Fruit fly (Drosophila melanogaster) whole organism, embryonic: ENCODE results near the gene Vlet.

Source experiments
- Abd-B ChIP-seq: fragments of 200-800 bp; sonication (Bioruptor generic); optimal IDR thresholded peaks from 2 replicates; lab custom pipeline; 2018; ENCODE audit warnings: missing biosample characterization, mild to moderate bottlenecking, missing genetic modification characterization, moderate library complexity
- B-H1 ChIP-seq: fragments of 200-800 bp; sonication (Bioruptor generic); IDR thresholded peaks from 3 replicates; pipeline ENCODE4 v1.3.6; 2022; ENCODE audit warnings: missing biosample characterization, missing genetic modification characterization
- BEAF-32 ChIP-seq: fragments of 200-800 bp; sonication (Bioruptor generic); optimal IDR thresholded peaks from 3 replicates; lab custom pipeline; 2017; ENCODE audit warnings: missing biosample characterization, missing genetic modification characterization, mild to moderate bottlenecking, moderate library complexity, missing genetic modification reagents
- CG1024 ChIP-seq: fragments of 200-800 bp; sonication (Bioruptor generic); IDR thresholded peaks from 2 replicates; pipeline ENCODE4 v1.3.6; 2022; ENCODE audit warnings: missing biosample characterization, missing genetic modification characterization
- CG1792 ChIP-seq: fragments of 200-800 bp; sonication (Bioruptor generic); optimal IDR thresholded peaks from 2 replicates; lab custom pipeline; 2016; ENCODE audit warnings: missing biosample characterization, missing genetic modification characterization
- CG18011 ChIP-seq: fragments of 200-800 bp; sonication (Bioruptor generic); optimal IDR thresholded peaks from 2 replicates; lab custom pipeline; 2017; ENCODE audit warnings: missing biosample characterization, missing genetic modification characterization, mild to moderate bottlenecking, moderate library complexity, missing genotype
- CG3838 ChIP-seq: fragments of 200-800 bp; sonication (Bioruptor generic); optimal IDR thresholded peaks from 3 replicates; lab custom pipeline; 2016; ENCODE audit warnings: missing biosample characterization, missing genetic modification characterization
- Fer3 ChIP-seq: fragments of 200-800 bp; sonication (Bioruptor generic); optimal IDR thresholded peaks from 2 replicates; lab custom pipeline; 2018; ENCODE audit warnings: missing biosample characterization, mild to moderate bottlenecking, missing genetic modification characterization, moderate library complexity
- H15 ChIP-seq: fragments of 200-800 bp; sonication (Bioruptor generic); IDR thresholded peaks from 3 replicates; pipeline ENCODE4 v1.3.6; 2022; ENCODE audit warnings: missing biosample characterization, missing genetic modification characterization
- Hr78 ChIP-seq, 2 experiments: fragments of 200-800 bp in 1 of 2; fragments of >200 bp in 1 of 2; sonication (Bioruptor generic) in 1 of 2; optimal IDR thresholded peaks; 2 replicates each; lab custom pipeline; 2017 to 2019; ENCODE audit warnings: missing biosample characterization in 2 of 2, missing genetic modification characterization in 2 of 2, mild to moderate bottlenecking in 1 of 2, moderate library complexity in 1 of 2
- TFAM ChIP-seq: fragments of 200-800 bp; sonication (Bioruptor generic); optimal IDR thresholded peaks from 2 replicates; lab custom pipeline; 2017; ENCODE audit warnings: missing biosample characterization, missing genetic modification characterization, inconsistent platforms
- ab ChIP-seq: fragments of 200-800 bp; sonication (Bioruptor generic); optimal IDR thresholded peaks from 2 replicates; lab custom pipeline; 2016; ENCODE audit warnings: missing biosample characterization, missing genetic modification characterization
- run ChIP-seq: fragments of 200-800 bp; sonication (Bioruptor generic); optimal IDR thresholded peaks from 3 replicates; lab custom pipeline; 2018; ENCODE audit warnings: missing biosample characterization, mild to moderate bottlenecking, missing genetic modification characterization
- wdn ChIP-seq: fragments of 200-800 bp; sonication (Bioruptor generic); IDR thresholded peaks from 2 replicates; pipeline ENCODE4 v1.3.6; 2022; ENCODE audit warnings: missing biosample characterization, missing genetic modification characterization

- TF ChIP-seq H15 (no peak; the same call in 2 of the 3 replicates), TFAM (GFP tag; lab: Kevin White, UChicago) (no peak), Fer3 (tag; lab: Kevin White, UChicago) (peak; percentile 49), CG1792 (GFP tag; lab: Kevin White, UChicago) (peak; percentile 38), Hr78 (GFP tag; optimal IDR thresholded peaks at IDR 0.05; lab: Kevin White, UChicago) (peak in 1 of 2 experiments; percentile 99), CG1024 (GFP tag; lab: Robert Waterston, UW) (no peak), wdn (GFP tag; lab: Robert Waterston, UW) (peak; percentile 64; the same call in 1 of the 2 replicates), BEAF-32 (GFP tag; lab: Kevin White, UChicago) (peak; percentile 79), B-H1 (GFP tag; lab: Robert Waterston, UW) (peak; percentile 36; the same call in 1 of the 3 replicates), Abd-B (GFP tag; lab: Kevin White, UChicago) (peak; percentile 35), CG3838 (GFP tag; lab: Kevin White, UChicago) (no peak), ab (GFP tag; lab: Kevin White, UChicago) (no peak), run (tag; lab: Kevin White, UChicago) (no peak), CG18011 (peak; percentile 39)
These were observed 3.5 kb upstream of the Vlet start for dm6 chrX:11681558-11682551.
